Fruit fly (Drosophila melanogaster) whole organism, embryonic: ENCODE results near the gene CG34309.

Experiments used
- Awh ChIP-seq: fragments of 200-800 bp; sonication (Bioruptor generic); IDR thresholded peaks from 2 replicates; pipeline ENCODE4, ENCODE4 v1.3.6; 2022; ENCODE audit warnings: missing biosample characterization, missing genetic modification characterization
- CG10431 ChIP-seq: fragments of 200-800 bp; sonication (Bioruptor generic); optimal IDR thresholded peaks from 3 replicates; lab custom pipeline; 2018; ENCODE audit warnings: missing biosample characterization, mild to moderate bottlenecking, missing genetic modification characterization
- CG11085 ChIP-seq: fragments of 200-800 bp; sonication (Bioruptor generic); IDR thresholded peaks from 2 replicates; pipeline ENCODE4 v1.3.6; 2022; ENCODE audit warnings: missing biosample characterization, missing genetic modification characterization
- CG12071 ChIP-seq: fragments of 200-800 bp; sonication (Bioruptor generic); optimal IDR thresholded peaks from 3 replicates; lab custom pipeline; 2018; ENCODE audit warnings: missing biosample characterization, mild to moderate bottlenecking, missing genetic modification characterization
- CG13894 ChIP-seq: fragments of 200-800 bp; sonication (Bioruptor generic); optimal IDR thresholded peaks from 3 replicates; lab custom pipeline; 2018; ENCODE audit warnings: missing biosample characterization, mild to moderate bottlenecking, missing genetic modification characterization, moderate library complexity
- CG17912 ChIP-seq: fragments of 200-800 bp; sonication (Bioruptor generic); optimal IDR thresholded peaks from 2 replicates; lab custom pipeline; 2018; ENCODE audit warnings: missing biosample characterization, mild to moderate bottlenecking, missing genetic modification characterization
- CG18619 ChIP-seq: fragments of 200-800 bp; sonication (Bioruptor generic); optimal IDR thresholded peaks from 3 replicates; lab custom pipeline; 2017; ENCODE audit warnings: missing biosample characterization, mild to moderate bottlenecking, missing genetic modification characterization
- CG2875 ChIP-seq: fragments of 200-800 bp; sonication (Bioruptor generic); optimal IDR thresholded peaks from 2 replicates; lab custom pipeline; 2017; ENCODE audit warnings: missing biosample characterization, mild to moderate bottlenecking, missing genetic modification characterization, missing genetic modification reagents
- CG33557 ChIP-seq: fragments of 200-800 bp; sonication (Bioruptor generic); optimal IDR thresholded peaks from 2 replicates; lab custom pipeline; 2019; ENCODE audit warnings: missing biosample characterization, mild to moderate bottlenecking, missing genetic modification characterization, moderate library complexity
- CG42726 ChIP-seq: fragments of 200-800 bp; sonication (Bioruptor generic); IDR thresholded peaks from 2 replicates; pipeline ENCODE4 v1.3.6; 2022; ENCODE audit warnings: missing biosample characterization, missing genetic modification characterization; ENCODE audit not compliant: partially characterized antibody
- CG4820 ChIP-seq: fragments of 200-800 bp; sonication (Bioruptor generic); optimal IDR thresholded peaks from 3 replicates; lab custom pipeline; 2016; ENCODE audit warnings: missing biosample characterization, missing genetic modification characterization
- CG7357 ChIP-seq: fragments of 200-800 bp; sonication (Bioruptor generic); IDR thresholded peaks from 3 replicates; pipeline ENCODE4 v1.3.6; 2022; ENCODE audit warnings: missing biosample characterization, missing genetic modification characterization
- CG7786 ChIP-seq: fragments of 200-800 bp; sonication (Bioruptor generic); optimal IDR thresholded peaks from 2 replicates; lab custom pipeline; 2016; ENCODE audit warnings: missing biosample characterization, missing genetic modification characterization
- CG7987 ChIP-seq: fragments of 200-800 bp; sonication (Bioruptor generic); optimal IDR thresholded peaks from 2 replicates; lab custom pipeline; 2018; ENCODE audit warnings: missing biosample characterization, mild to moderate bottlenecking, missing genetic modification characterization, moderate library complexity
- CTCF ChIP-seq: fragments of 200-800 bp; sonication (Bioruptor generic); optimal IDR thresholded peaks from 2 replicates; lab custom pipeline; 2017; ENCODE audit warnings: missing biosample characterization, mild to moderate bottlenecking, missing genetic modification characterization, moderate library complexity
- CkIIα-i1 ChIP-seq: fragments of 200-800 bp; sonication (Bioruptor generic); IDR thresholded peaks from 2 replicates; pipeline ENCODE4 v1.3.6; 2022; ENCODE audit warnings: missing biosample characterization, missing genetic modification characterization
- GATAe ChIP-seq: fragments of 200-800 bp; sonication (Bioruptor generic); conservative IDR thresholded peaks from 2 replicates; pipeline ENCODE4 v1.3.6; 2022; ENCODE audit warnings: missing biosample characterization, missing genetic modification characterization
- Gsc ChIP-seq: fragments of 200-800 bp; sonication (Bioruptor generic); IDR thresholded peaks from 2 replicates; pipeline ENCODE4 v1.3.6; 2022; ENCODE audit warnings: missing biosample characterization, missing genetic modification characterization
- HmgD ChIP-seq: fragments of 200-800 bp; sonication (Bioruptor generic); optimal IDR thresholded peaks from 3 replicates; lab custom pipeline; 2016; ENCODE audit warnings: missing biosample characterization, missing genetic modification characterization
- HmgZ ChIP-seq: fragments of 200-800 bp; sonication (Bioruptor generic); optimal IDR thresholded peaks from 2 replicates; lab custom pipeline; 2018; ENCODE audit warnings: missing biosample characterization, mild to moderate bottlenecking, missing genetic modification characterization
- Mes4 ChIP-seq: fragments of 200-800 bp; sonication (Bioruptor generic); optimal IDR thresholded peaks from 2 replicates; lab custom pipeline; 2016; ENCODE audit warnings: missing biosample characterization, missing genetic modification characterization
- Scr ChIP-seq: fragments of 200-800 bp; sonication (Bioruptor generic); IDR thresholded peaks from 2 replicates; pipeline ENCODE4 v1.3.6; 2022; ENCODE audit warnings: missing biosample characterization, missing genetic modification characterization; ENCODE audit not compliant: partially characterized antibody
- Taf1 ChIP-seq: fragments of 200-800 bp; sonication (Bioruptor generic); IDR thresholded peaks from 2 replicates; pipeline ENCODE4 v1.3.6; 2022; ENCODE audit warnings: missing biosample characterization, missing genetic modification characterization
- ara ChIP-seq: fragments of 200-800 bp; sonication (Bioruptor generic); IDR thresholded peaks from 2 replicates; pipeline ENCODE4 v1.3.6; 2022; ENCODE audit warnings: missing biosample characterization, missing genetic modification characterization
- bbx ChIP-seq: fragments of 200-800 bp; sonication (Bioruptor generic); IDR thresholded peaks from 2 replicates; pipeline ENCODE4 v1.3.6; 2022; ENCODE audit warnings: missing biosample characterization, missing genetic modification characterization; ENCODE audit not compliant: partially characterized antibody
- cg ChIP-seq: fragments of 200-800 bp; sonication (Bioruptor generic); optimal IDR thresholded peaks from 3 replicates; lab custom pipeline; 2019; ENCODE audit warnings: missing biosample characterization, mild to moderate bottlenecking, missing genetic modification characterization, moderate library complexity
- fd102C ChIP-seq: fragments of 200-800 bp; sonication (Bioruptor generic); optimal IDR thresholded peaks from 2 replicates; lab custom pipeline; 2018; ENCODE audit warnings: missing biosample characterization, mild to moderate bottlenecking, missing genetic modification characterization, moderate library complexity
- fd96Cb ChIP-seq: fragments of 200-800 bp; sonication (Bioruptor generic); optimal IDR thresholded peaks from 2 replicates; lab custom pipeline; 2018; ENCODE audit warnings: missing biosample characterization, mild to moderate bottlenecking, missing genetic modification characterization, moderate library complexity
- ftz-f1 ChIP-seq: fragments of 200-800 bp; sonication (Bioruptor generic); optimal IDR thresholded peaks from 2 replicates; lab custom pipeline; 2016; ENCODE audit warnings: missing biosample characterization, missing genetic modification characterization
- gce ChIP-seq: fragments of 200-800 bp; sonication (Bioruptor generic); IDR thresholded peaks from 3 replicates; pipeline ENCODE4 v1.3.6; 2022; ENCODE audit warnings: missing biosample characterization, missing genetic modification characterization
- gcm ChIP-seq: fragments of 200-800 bp; sonication (Bioruptor generic); optimal IDR thresholded peaks from 2 replicates; lab custom pipeline; 2019; ENCODE audit warnings: missing biosample characterization, mild to moderate bottlenecking, missing genetic modification characterization, moderate library complexity
- grn ChIP-seq: fragments of 200-800 bp; sonication (Bioruptor generic); optimal IDR thresholded peaks from 3 replicates; lab custom pipeline; 2017; ENCODE audit warnings: missing biosample characterization, missing genetic modification characterization
- her ChIP-seq: fragments of 200-800 bp; sonication (Bioruptor generic); optimal IDR thresholded peaks from 2 replicates; lab custom pipeline; 2016; ENCODE audit warnings: missing biosample characterization, missing genetic modification characterization
- hkb ChIP-seq, 2 experiments: fragments of 200-800 bp in 1 of 2; fragments of >200 bp in 1 of 2; sonication (Bioruptor generic) in 1 of 2; IDR thresholded peaks in 1 of 2; optimal IDR thresholded peaks in 1 of 2; 2 replicates each; pipeline versions ENCODE4 v1.3.6 to Lab custom; 2017 to 2022; ENCODE audit warnings: missing biosample characterization in 1 of 2, missing genetic modification characterization in 1 of 2
- ind ChIP-seq: fragments of 200-800 bp; sonication (Bioruptor generic); optimal IDR thresholded peaks from 3 replicates; lab custom pipeline; 2016; ENCODE audit warnings: missing biosample characterization, missing genetic modification characterization
- lbe ChIP-seq: fragments of 200-800 bp; sonication (Bioruptor generic); optimal IDR thresholded peaks from 2 replicates; lab custom pipeline; 2016; ENCODE audit warnings: missing biosample characterization, mild to moderate bottlenecking, missing genetic modification characterization
- lov ChIP-seq, 2 experiments: fragments of 200-800 bp in 1 of 2; fragments of >200 bp in 1 of 2; sonication (Bioruptor generic) in 1 of 2; IDR thresholded peaks in 1 of 2; optimal IDR thresholded peaks in 1 of 2; 2 replicates in 1 of 2; 3 replicates in 1 of 2; pipeline versions ENCODE4 v1.3.6 to Lab custom; 2017 to 2022; ENCODE audit warnings: missing biosample characterization in 1 of 2, missing genetic modification characterization in 1 of 2
- oc ChIP-seq: fragments of 200-800 bp; sonication (Bioruptor generic); optimal IDR thresholded peaks from 2 replicates; lab custom pipeline; 2018; ENCODE audit warnings: missing biosample characterization, mild to moderate bottlenecking, missing genetic modification characterization, moderate library complexity
- pb ChIP-seq: fragments of 200-800 bp; sonication (Bioruptor generic); optimal IDR thresholded peaks from 3 replicates; lab custom pipeline; 2016; ENCODE audit warnings: missing biosample characterization, missing genetic modification characterization
- pnt ChIP-seq: fragments of 200-800 bp; sonication (Bioruptor generic); optimal IDR thresholded peaks from 3 replicates; lab custom pipeline; 2016; ENCODE audit warnings: missing biosample characterization, missing genetic modification characterization
- pum ChIP-seq: fragments of 200-800 bp; sonication (Bioruptor generic); optimal IDR thresholded peaks from 2 replicates; lab custom pipeline; 2016; ENCODE audit warnings: missing biosample characterization, missing genetic modification characterization
- ro ChIP-seq: fragments of 200-800 bp; sonication (Bioruptor generic); IDR thresholded peaks from 2 replicates; pipeline ENCODE4 v1.3.6; 2022; ENCODE audit warnings: missing biosample characterization, missing genetic modification characterization
- salm ChIP-seq: fragments of 200-800 bp; sonication (Bioruptor generic); optimal IDR thresholded peaks from 2 replicates; lab custom pipeline; 2018; ENCODE audit warnings: missing biosample characterization, mild to moderate bottlenecking, missing genetic modification characterization
- so ChIP-seq: fragments of 200-800 bp; sonication (Bioruptor generic); IDR thresholded peaks from 3 replicates; pipeline ENCODE4 v1.3.6; 2022; ENCODE audit warnings: missing biosample characterization, missing genetic modification characterization
- sr ChIP-seq: fragments of 200-800 bp; sonication (Bioruptor generic); IDR thresholded peaks from 3 replicates; pipeline ENCODE4 v1.3.6; 2022; ENCODE audit warnings: missing biosample characterization, missing genetic modification characterization
- tll ChIP-seq, 2 experiments: fragments of 200-800 bp in 1 of 2; fragments of >200 bp in 1 of 2; sonication (Bioruptor generic) in 1 of 2; optimal IDR thresholded peaks; 2 replicates each; lab custom pipeline; 2017 to 2019; ENCODE audit warnings: missing biosample characterization in 2 of 2, missing genetic modification characterization in 2 of 2, mild to moderate bottlenecking in 1 of 2, moderate library complexity in 1 of 2
- yki ChIP-seq: fragments of >200 bp; optimal IDR thresholded peaks from 3 replicates; lab custom pipeline; 2018

Gene CG34309

dm6 chr3R:13364175-13365174, 8.0 kb upstream of the CG34309 start, which contains the start of gene Dic1 (continued):
- TF ChIP-seq fd96Cb (tag; lab: Kevin White, UChicago) (peak; percentile 98), ro (peak; percentile 74), grn (GFP tag; lab: Kevin White, UChicago) (peak; percentile 3), hkb (optimal IDR thresholded peaks at IDR 0.05; lab: Kevin White, UChicago) (no peak), hkb (GFP tag; IDR thresholded peaks at IDR 0.05; lab: Robert Waterston, UW) (peak; percentile 96), yki (peak; percentile 45), CG13894 (tag; lab: Kevin White, UChicago) (peak; percentile 94), so (GFP tag; lab: Robert Waterston, UW) (peak; percentile 86), fd102C (GFP tag; lab: Kevin White, UChicago) (no peak), Awh (GFP tag; lab: Robert Waterston, UW) (peak; percentile 72), CG17912 (GFP tag; lab: Kevin White, UChicago) (peak; percentile 88), her (GFP tag; lab: Kevin White, UChicago) (peak; percentile 78), Mes4 (GFP tag; lab: Kevin White, UChicago) (peak; percentile 85), Scr (peak; percentile 17; the same call in 1 of the 2 replicates), CG18619 (GFP tag; lab: Kevin White, UChicago) (peak; percentile 98), GATAe (GFP tag; lab: Robert Waterston, UW) (peak; percentile 65), sr (GFP tag; lab: Robert Waterston, UW) (peak; percentile 80), oc (tag; lab: Kevin White, UChicago) (peak; percentile 89), HmgD (GFP tag; lab: Kevin White, UChicago) (peak; percentile 42), lbe (GFP tag; lab: Kevin White, UChicago) (peak; percentile 89), CkIIα-i1 (GFP tag; lab: Robert Waterston, UW) (no peak; the same call in 1 of the 2 replicates), lov (optimal IDR thresholded peaks at IDR 0.05; lab: Kevin White, UChicago) (no peak), lov (GFP tag; IDR thresholded peaks at IDR 0.05; lab: Robert Waterston, UW) (peak; percentile 81), CG7786 (peak; percentile 91), Taf1 (GFP tag; lab: Robert Waterston, UW) (peak; percentile 76), ind (peak; percentile 95), CG2875 (GFP tag; lab: Kevin White, UChicago) (peak; percentile 94), pb (GFP tag; lab: Kevin White, UChicago) (peak; percentile 80), CG33557 (peak; percentile 90), pum (peak; percentile 89), ara (GFP tag; lab: Robert Waterston, UW) (peak; percentile 79), CG7987 (GFP tag; lab: Kevin White, UChicago) (peak; percentile 75), gcm (GFP tag; lab: Kevin White, UChicago) (peak; percentile 95), salm (peak; percentile 94), CG12071 (peak; percentile 89), CG4820 (GFP tag; lab: Kevin White, UChicago) (peak; percentile 97), CG42726 (GFP tag; lab: Robert Waterston, UW) (peak; percentile 51; the same call in 1 of the 2 replicates), bbx (0 out of 2 replicates have a peak, but pooled peaks have one; percentile 43), CG10431 (GFP tag; lab: Kevin White, UChicago) (peak; percentile 89), CTCF (GFP tag; lab: Kevin White, UChicago) (peak; percentile 63), cg (GFP tag; lab: Kevin White, UChicago) (peak; percentile 74), tll (GFP tag; optimal IDR thresholded peaks at IDR 0.05; lab: Kevin White, UChicago) (peak in 1 of 2 experiments; percentile 64), CG11085 (GFP tag; lab: Robert Waterston, UW) (peak; percentile 80), pnt (GFP tag; lab: Kevin White, UChicago) (peak; percentile 88), HmgZ (peak; percentile 88), Gsc (peak; percentile 74; the same call in 1 of the 2 replicates), ftz-f1 (GFP tag; lab: Kevin White, UChicago) (peak; percentile 41), gce (GFP tag; lab: Robert Waterston, UW) (no peak), CG7357 (GFP tag; lab: Robert Waterston, UW) (peak; percentile 85)
